Worm (Caenorhabditis elegans) whole organism, midembryonic: Measurements from ENCODE around the gene fbxc-52.

Experiments used
- T22C8.4 ChIP-seq: fragments of 200-800 bp; sonication (Bioruptor generic); IDR thresholded peaks from 2 replicates; pipeline ENCODE4 v1.3.6; 2022; ENCODE audit warnings: missing genetic modification characterization, missing compliant biosample characterization
- cog-1 ChIP-seq: sonication (generic microtip); optimal IDR thresholded peaks from 2 replicates; lab custom pipeline; 2016; ENCODE audit warnings: missing genetic modification characterization, missing compliant biosample characterization
- flt-1 ChIP-seq: fragments of 200-800 bp; sonication (Bioruptor generic); IDR thresholded peaks from 2 replicates; pipeline ENCODE4 v1.3.6; 2022; ENCODE audit warnings: missing genetic modification characterization, missing compliant biosample characterization
- klf-2 ChIP-seq: fragments of 200-800 bp; sonication (Bioruptor generic); conservative IDR thresholded peaks from 2 replicates; pipeline ENCODE4 v1.3.6; 2022; ENCODE audit warnings: missing genetic modification reagents, missing genetic modification characterization, missing compliant biosample characterization
- med-1 ChIP-seq: sonication (generic microtip); optimal IDR thresholded peaks from 2 replicates; lab custom pipeline; 2017; ENCODE audit warnings: missing genetic modification characterization, mild to moderate bottlenecking, missing compliant biosample characterization, antibody characterized with exemption, missing genetic modification reagents; ENCODE audit not compliant: insufficient read depth
- ref-1 ChIP-seq: fragments of 200-800 bp; sonication (Bioruptor generic); conservative IDR thresholded peaks from 2 replicates; pipeline ENCODE4 v1.3.6; 2022; ENCODE audit warnings: missing genetic modification reagents, missing genetic modification characterization, missing compliant biosample characterization
- tab-1 ChIP-seq: fragments of 200-800 bp; sonication (Bioruptor generic); IDR thresholded peaks from 2 replicates; pipeline ENCODE4 v1.3.6; 2022; ENCODE audit warnings: missing genetic modification characterization, missing compliant biosample characterization
- ztf-23 ChIP-seq: fragments of 200-800 bp; sonication (Bioruptor generic); IDR thresholded peaks from 2 replicates; pipeline ENCODE4 v1.3.6; 2022; ENCODE audit warnings: missing genetic modification reagents, missing genetic modification characterization, missing compliant biosample characterization
- ztf-29 ChIP-seq: fragments of 200-800 bp; sonication (Bioruptor generic); IDR thresholded peaks from 2 replicates; pipeline ENCODE4 v1.3.6; 2022; ENCODE audit warnings: missing genetic modification reagents, missing genetic modification characterization, missing compliant biosample characterization

fbxc-52 gene

ce11 chrII:3711047-3711446 is 6.0 kb upstream of the fbxc-52 start, which contains the start of gene fbxc-53:
Gene fbxc-53 (plus strand): TSS chrII:3711291.
- TF ChIP-seq ztf-23 (GFP tag; lab: Robert Waterston, UW) (no peak), ztf-29 (GFP tag; lab: Robert Waterston, UW) (no peak), flt-1 (GFP tag; lab: Robert Waterston, UW) (no peak), ref-1 (GFP tag; lab: Robert Waterston, UW) (no peak), tab-1 (no peak), cog-1 (no peak), T22C8.4 (GFP tag; lab: Robert Waterston, UW) (no peak), med-1 (GFP tag; lab: Kevin White, UChicago) (no peak), klf-2 (no peak)

ce11 chrII:3714595-3714994 is 2.5 kb upstream of the fbxc-52 start, which contains the start of gene srh-100:
Gene srh-100 (minus strand): TSS chrII:3714695.
- TF ChIP-seq med-1 (GFP tag; lab: Kevin White, UChicago): no peak
- no peak for TF ChIP-seq klf-2
- TF ChIP-seq ztf-29 (GFP tag; lab: Robert Waterston, UW): no peak
- no peak for TF ChIP-seq tab-1
- no peak for TF ChIP-seq cog-1
- TF ChIP-seq T22C8.4 (GFP tag; lab: Robert Waterston, UW): no peak
- no peak for TF ChIP-seq flt-1 (GFP tag; lab: Robert Waterston, UW)
- TF ChIP-seq ref-1 (GFP tag; lab: Robert Waterston, UW): no peak
- TF ChIP-seq ztf-23 (GFP tag; lab: Robert Waterston, UW): no peak

- TF ChIP-seq med-1 (GFP tag; lab: Kevin White, UChicago) (no peak), tab-1 (no peak), ztf-29 (GFP tag; lab: Robert Waterston, UW) (no peak), cog-1 (no peak), ref-1 (GFP tag; lab: Robert Waterston, UW) (no peak), klf-2 (no peak), flt-1 (GFP tag; lab: Robert Waterston, UW) (no peak), ztf-23 (GFP tag; lab: Robert Waterston, UW) (no peak), T22C8.4 (GFP tag; lab: Robert Waterston, UW) (no peak)
These were observed 606 bp upstream of the fbxc-52 start, which contains the start of gene srh-99 for ce11 chrII:3716455-3716854. Gene srh-99 (minus strand): TSS chrII:3716555.

- TF ChIP-seq tab-1 (no peak), flt-1 (GFP tag; lab: Robert Waterston, UW) (no peak), med-1 (GFP tag; lab: Kevin White, UChicago) (no peak), ztf-23 (GFP tag; lab: Robert Waterston, UW) (no peak), T22C8.4 (GFP tag; lab: Robert Waterston, UW) (no peak), cog-1 (no peak), klf-2 (no peak), ref-1 (GFP tag; lab: Robert Waterston, UW) (no peak), ztf-29 (GFP tag; lab: Robert Waterston, UW) (no peak)
These were observed 4.0 kb downstream of the fbxc-52 start, which contains the start of gene C46E10.3 for ce11 chrII:3721016-3721415. Gene C46E10.3 (plus strand): TSS chrII:3721316.

- TF ChIP-seq ztf-29 (GFP tag; lab: Robert Waterston, UW) (no peak), cog-1 (no peak)
These were observed 7.2 kb downstream of the fbxc-52 start, which contains the start of gene C46E10.1 for ce11 chrII:3724175-3724715. Gene C46E10.1 (plus strand): TSS chrII:3724225.

- TF ChIP-seq flt-1 (GFP tag; lab: Robert Waterston, UW) (no peak), ref-1 (GFP tag; lab: Robert Waterston, UW) (no peak), cog-1 (no peak), ztf-23 (GFP tag; lab: Robert Waterston, UW) (no peak), ztf-29 (GFP tag; lab: Robert Waterston, UW) (no peak), klf-2 (no peak), med-1 (GFP tag; lab: Kevin White, UChicago) (no peak), T22C8.4 (GFP tag; lab: Robert Waterston, UW) (no peak), tab-1 (no peak)
These were observed 10.9 kb downstream of the fbxc-52 start, which contains the start of gene C46E10.8 for ce11 chrII:3727996-3728395. Gene C46E10.8 (minus strand): TSS chrII:3728096.

- TF ChIP-seq tab-1 (no peak), ztf-29 (GFP tag; lab: Robert Waterston, UW) (no peak), ref-1 (GFP tag; lab: Robert Waterston, UW) (no peak)
These were observed 14.7 kb downstream of the fbxc-52 start, which contains the start of the genes sdz-12 and bath-31 for ce11 chrII:3731723-3732122. Gene sdz-12 (minus strand): TSS chrII:3731823. Gene bath-31 (plus strand): TSS chrII:3731973.

ce11 chrII:3736893-3737375 is 19.9 kb downstream of the fbxc-52 start, which contains the start of gene F12E12.6:
Gene F12E12.6 (minus strand): TSS chrII:3736943.
- TF ChIP-seq ztf-29 (GFP tag; lab: Robert Waterston, UW) (no peak), med-1 (GFP tag; lab: Kevin White, UChicago) (no peak), tab-1 (no peak), T22C8.4 (GFP tag; lab: Robert Waterston, UW) (no peak), flt-1 (GFP tag; lab: Robert Waterston, UW) (no peak)

ce11 chrII:3739647-3740046 is 22.6 kb downstream of the fbxc-52 start, which contains the start of gene F12E12.2:
Gene F12E12.2 (plus strand): TSS chrII:3739947.
- no peak for TF ChIP-seq flt-1 (GFP tag; lab: Robert Waterston, UW)
- TF ChIP-seq ztf-29 (GFP tag; lab: Robert Waterston, UW): no peak
- TF ChIP-seq ztf-23 (GFP tag; lab: Robert Waterston, UW): no peak
- no peak for TF ChIP-seq ref-1 (GFP tag; lab: Robert Waterston, UW)
- no peak for TF ChIP-seq T22C8.4 (GFP tag; lab: Robert Waterston, UW)
- TF ChIP-seq med-1 (GFP tag; lab: Kevin White, UChicago): no peak
- TF ChIP-seq cog-1: no peak

- TF ChIP-seq ref-1 (GFP tag; lab: Robert Waterston, UW) (no peak), tab-1 (no peak), ztf-29 (GFP tag; lab: Robert Waterston, UW) (no peak), cog-1 (no peak), flt-1 (GFP tag; lab: Robert Waterston, UW) (no peak), med-1 (GFP tag; lab: Kevin White, UChicago) (no peak), ztf-23 (GFP tag; lab: Robert Waterston, UW) (no peak), T22C8.4 (GFP tag; lab: Robert Waterston, UW) (no peak)
These were observed 24.5 kb downstream of the fbxc-52 start, which contains the start of gene F12E12.1 for ce11 chrII:3741584-3741983. Gene F12E12.1 (plus strand): TSS chrII:3741884.
